Worm (Caenorhabditis elegans): ENCODE results near the gene jmjd-1.1.

DNA sequence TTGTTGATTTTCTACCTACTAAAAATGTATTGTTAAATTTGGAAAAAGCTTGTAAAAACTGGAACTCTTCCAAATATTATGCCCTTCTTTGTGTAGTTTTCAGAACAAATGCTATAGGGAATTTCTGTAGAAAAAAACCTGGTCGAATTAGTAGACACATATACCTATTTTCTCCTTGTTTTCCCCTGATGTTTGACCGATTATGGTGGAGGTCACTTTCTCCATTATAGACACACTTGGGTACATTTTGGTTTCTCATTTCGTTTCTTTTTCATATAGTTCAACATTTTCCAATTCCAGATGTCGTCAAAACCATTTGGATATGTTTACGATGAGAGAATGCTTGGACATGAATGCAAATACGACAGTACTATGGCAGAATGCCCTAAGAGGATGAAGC, 7.6 kb upstream of the jmjd-1.1 start, which contains the start of gene hda-5:
- TF ChIP-seq sea-1 (GFP tag; conservative IDR thresholded peaks at IDR 0.05) (no peak), ets-7 (tag; optimal IDR thresholded peaks at IDR 0.05) (no peak), ama-1 (optimal IDR thresholded peaks at IDR 0.05) (no peak), flt-1 (GFP tag; IDR thresholded peaks at IDR 0.05) (no peak), ceh-13 (GFP tag; optimal IDR thresholded peaks at IDR 0.05) (no peak), F13C5.2 (tag; optimal IDR thresholded peaks at IDR 0.05) (no peak), scrt-1 (GFP tag; IDR thresholded peaks at IDR 0.05) (no peak), hmg-4 (GFP tag; optimal IDR thresholded peaks at IDR 0.05) (no peak), pes-1 (GFP tag; IDR thresholded peaks at IDR 0.05) (no peak), aly-1 (tag; optimal IDR thresholded peaks at IDR 0.05) (no peak), hnd-1 (tag; optimal IDR thresholded peaks at IDR 0.05) (no peak), tbx-11 (GFP tag; IDR thresholded peaks at IDR 0.05) (no peak), ceh-36 (tag; optimal IDR thresholded peaks at IDR 0.05) (no peak)
